Worm (Caenorhabditis elegans) whole organism, young adult: Measurements from ENCODE around the gene fsn-1.

Experiments used
- aptf-3 ChIP-seq: fragments of 200-800 bp; sonication (Bioruptor generic); IDR thresholded peaks from 2 replicates; pipeline ENCODE4 v1.3.6; 2022; ENCODE audit warnings: missing genetic modification characterization, missing compliant biosample characterization
- gei-17 ChIP-seq: fragments of 200-800 bp; sonication (Bioruptor generic); optimal IDR thresholded peaks from 2 replicates; lab custom pipeline; 2018; ENCODE audit warnings: mild to moderate bottlenecking, missing genetic modification characterization, missing compliant biosample characterization
- sea-2 ChIP-seq: fragments of 200-800 bp; sonication (Bioruptor generic); IDR thresholded peaks from 2 replicates; pipeline ENCODE4 v1.3.6; 2022; ENCODE audit warnings: missing genetic modification characterization, missing compliant biosample characterization
- snpc-4 ChIP-seq, 5 experiments: fragments of 150-350 bp in 1 of 5; sonication (generic microtip) in 4 of 5; optimal IDR thresholded peaks; 2 replicates each; lab custom pipeline; 2014 to 2018; ENCODE audit warnings: missing genetic modification characterization in 5 of 5, missing biosample characterization in 3 of 5, antibody characterized with exemption in 2 of 5, mild to moderate bottlenecking in 2 of 5, missing compliant biosample characterization in 2 of 5, missing genotype in 2 of 5, moderate library complexity in 2 of 5, missing genetic modification reagents in 1 of 5

- no peak for TF ChIP-seq sea-2
- no peak for TF ChIP-seq aptf-3 (GFP tag; lab: Robert Waterston, UW)
- TF ChIP-seq snpc-4 (GFP tag; optimal IDR thresholded peaks at IDR 0.05; lab: Kevin White, UChicago), result no peak
- no peak for TF ChIP-seq snpc-4 (tag; optimal IDR thresholded peaks at IDR 0.05; lab: Kevin White, UChicago)
- TF ChIP-seq gei-17 (GFP tag; lab: Kevin White, UChicago), result no peak
Measured at ce11 chrIII:4983961-4984360, 46.8 kb downstream of the fsn-1 start.
